Worm (Caenorhabditis elegans) whole organism, midembryonic: Measurements from ENCODE around the gene gakh-1.

Source experiments
- T22C8.4 ChIP-seq: fragments of 200-800 bp; sonication (Bioruptor generic); IDR thresholded peaks from 2 replicates; pipeline ENCODE4 v1.3.6; 2022; ENCODE audit warnings: missing genetic modification characterization, missing compliant biosample characterization
- cog-1 ChIP-seq: sonication (generic microtip); optimal IDR thresholded peaks from 2 replicates; lab custom pipeline; 2016; ENCODE audit warnings: missing genetic modification characterization, missing compliant biosample characterization
- flt-1 ChIP-seq: fragments of 200-800 bp; sonication (Bioruptor generic); IDR thresholded peaks from 2 replicates; pipeline ENCODE4 v1.3.6; 2022; ENCODE audit warnings: missing genetic modification characterization, missing compliant biosample characterization
- klf-2 ChIP-seq: fragments of 200-800 bp; sonication (Bioruptor generic); conservative IDR thresholded peaks from 2 replicates; pipeline ENCODE4 v1.3.6; 2022; ENCODE audit warnings: missing genetic modification reagents, missing genetic modification characterization, missing compliant biosample characterization
- med-1 ChIP-seq: sonication (generic microtip); optimal IDR thresholded peaks from 2 replicates; lab custom pipeline; 2017; ENCODE audit warnings: missing genetic modification characterization, mild to moderate bottlenecking, missing compliant biosample characterization, antibody characterized with exemption, missing genetic modification reagents; ENCODE audit not compliant: insufficient read depth
- ref-1 ChIP-seq: fragments of 200-800 bp; sonication (Bioruptor generic); conservative IDR thresholded peaks from 2 replicates; pipeline ENCODE4 v1.3.6; 2022; ENCODE audit warnings: missing genetic modification reagents, missing genetic modification characterization, missing compliant biosample characterization
- tab-1 ChIP-seq: fragments of 200-800 bp; sonication (Bioruptor generic); IDR thresholded peaks from 2 replicates; pipeline ENCODE4 v1.3.6; 2022; ENCODE audit warnings: missing genetic modification characterization, missing compliant biosample characterization
- ztf-23 ChIP-seq: fragments of 200-800 bp; sonication (Bioruptor generic); IDR thresholded peaks from 2 replicates; pipeline ENCODE4 v1.3.6; 2022; ENCODE audit warnings: missing genetic modification reagents, missing genetic modification characterization, missing compliant biosample characterization
- ztf-29 ChIP-seq: fragments of 200-800 bp; sonication (Bioruptor generic); IDR thresholded peaks from 2 replicates; pipeline ENCODE4 v1.3.6; 2022; ENCODE audit warnings: missing genetic modification reagents, missing genetic modification characterization, missing compliant biosample characterization

Gene gakh-1

DNA sequence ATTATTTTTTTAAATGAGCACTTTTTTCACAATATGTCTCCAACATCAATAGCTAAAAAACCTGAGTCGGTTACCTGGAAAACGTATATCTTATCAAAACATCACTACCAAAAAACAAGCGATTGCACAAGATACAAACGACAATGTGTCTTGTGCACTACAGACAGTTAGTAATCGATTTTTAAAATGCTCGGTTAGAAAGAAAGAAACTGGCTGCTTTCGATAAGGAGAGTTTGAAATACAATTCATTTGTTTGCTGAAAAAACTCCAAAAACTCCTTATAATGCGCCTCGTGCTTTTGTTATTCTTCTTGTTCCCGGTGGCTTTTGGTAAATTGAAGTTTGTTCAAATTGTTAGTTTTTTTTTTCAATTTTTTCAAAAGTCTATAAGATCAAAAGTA lies 46.9 kb downstream of the gakh-1 start, which contains the start of gene acp-5:
TSS of gene acp-5 (plus strand) at position 261 of the 400 bp plus-strand sequence.
- TF ChIP-seq ztf-23 (no peak), cog-1 (tag; lab: Kevin White, UChicago) (no peak), med-1 (GFP tag; lab: Kevin White, UChicago) (no peak), klf-2 (GFP tag; lab: Robert Waterston, UW) (no peak), ref-1 (GFP tag; lab: Robert Waterston, UW) (no peak), ztf-29 (GFP tag; lab: Robert Waterston, UW) (no peak), flt-1 (GFP tag; lab: Robert Waterston, UW) (no peak), T22C8.4 (GFP tag; lab: Robert Waterston, UW) (no peak), tab-1 (GFP tag; lab: Robert Waterston, UW) (no peak)

DNA sequence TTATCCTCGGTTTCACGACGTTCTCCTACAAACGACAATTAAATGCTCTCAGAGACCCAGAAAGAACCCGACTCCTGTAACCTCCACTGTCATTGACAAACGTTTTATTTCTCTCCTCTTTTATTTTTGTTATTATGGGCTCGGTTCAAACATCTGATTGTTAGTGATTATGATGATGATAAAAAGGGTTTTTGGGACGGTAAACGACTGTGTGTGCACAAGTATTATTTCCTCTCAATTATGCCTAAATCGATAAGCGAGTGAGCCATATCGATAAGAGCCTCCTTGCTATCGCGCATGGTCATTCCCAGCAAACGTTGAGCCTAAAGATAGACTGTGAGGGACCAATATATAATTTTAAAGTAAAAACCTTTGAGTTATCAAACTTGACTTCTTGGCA lies 49.5 kb downstream of the gakh-1 start:
- TF ChIP-seq ztf-23: no peak
- TF ChIP-seq med-1 (GFP tag; lab: Kevin White, UChicago): no peak
- TF ChIP-seq ref-1 (GFP tag; lab: Robert Waterston, UW): no peak
- no peak for TF ChIP-seq flt-1 (GFP tag; lab: Robert Waterston, UW)

DNA sequence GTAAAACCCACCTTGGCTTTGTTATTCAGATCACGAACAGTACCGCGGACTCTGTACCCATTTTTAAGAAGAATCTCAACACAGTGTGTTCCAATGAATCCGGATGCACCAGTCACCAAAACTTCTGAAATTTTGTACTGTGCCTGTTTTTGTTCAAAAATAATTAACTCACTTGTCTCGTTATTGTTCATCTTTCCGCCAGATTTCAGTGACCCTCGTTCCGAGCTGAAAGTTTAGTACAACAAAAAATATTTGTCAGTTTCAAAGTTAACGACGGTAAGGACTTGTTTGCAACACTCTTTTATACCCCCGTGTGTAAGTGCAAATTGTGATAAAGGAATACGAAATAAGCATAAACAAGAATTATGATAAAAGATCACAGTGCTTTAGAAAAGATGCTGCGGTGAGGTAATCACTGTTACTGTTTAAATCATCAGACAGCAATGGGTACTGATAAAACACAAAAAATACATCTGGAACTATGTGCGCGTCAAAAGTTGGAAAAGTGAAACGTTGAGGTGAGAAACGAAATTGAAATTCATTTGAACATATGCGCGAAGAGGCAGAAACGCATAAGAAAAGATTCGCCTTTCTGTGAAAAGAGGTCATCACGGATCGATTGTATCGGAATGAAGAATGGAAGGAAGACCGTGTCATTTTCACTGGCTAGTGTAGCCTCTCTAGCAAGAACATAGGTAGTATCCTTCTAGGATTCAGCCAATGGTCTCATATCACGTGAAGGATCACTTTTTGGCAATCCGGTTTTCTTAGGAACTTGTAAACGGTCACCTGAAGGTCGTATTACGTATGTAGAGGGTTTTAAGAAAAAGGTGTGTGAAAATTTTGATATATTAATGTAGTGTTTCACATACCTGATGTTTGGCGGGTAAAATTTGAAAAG lies 52.5 kb downstream of the gakh-1 start, which contains the start of gene F13D11.4:
TSS of gene F13D11.4 (minus strand) at position 225 of the 901 bp plus-strand sequence.
- no peak for TF ChIP-seq cog-1 (tag; lab: Kevin White, UChicago)
- TF ChIP-seq tab-1 (GFP tag; lab: Robert Waterston, UW): no peak
- TF ChIP-seq ztf-29 (GFP tag; lab: Robert Waterston, UW): no peak
- TF ChIP-seq T22C8.4 (GFP tag; lab: Robert Waterston, UW): no peak
- no peak for TF ChIP-seq med-1 (GFP tag; lab: Kevin White, UChicago)
- no peak for TF ChIP-seq klf-2 (GFP tag; lab: Robert Waterston, UW)
- no peak for TF ChIP-seq ztf-23
- TF ChIP-seq flt-1 (GFP tag; lab: Robert Waterston, UW): no peak
- no peak for TF ChIP-seq ref-1 (GFP tag; lab: Robert Waterston, UW)
